Fruit fly (Drosophila melanogaster): ENCODE measurements around the gene CG15743.
A peak's percentile ranks its signal among the peaks of the same experiment; 100 is the strongest.

CG15743 gene

dm6 chrX:13272676-13273233 lies 12.8 kb upstream of the CG15743 start:
- TF ChIP-seq slp2 (GFP tag; optimal IDR thresholded peaks at IDR 0.05), result no peak
- TF ChIP-seq CG17829 (tag; optimal IDR thresholded peaks at IDR 0.05), result peak; percentile 5
- TF ChIP-seq CG17912 (GFP tag; optimal IDR thresholded peaks at IDR 0.05), result no peak
- no peak for TF ChIP-seq Dip2 (GFP tag; IDR thresholded peaks at IDR 0.05)
- no peak for TF ChIP-seq PHDP (tag; optimal IDR thresholded peaks at IDR 0.05)
- TF ChIP-seq CG11456 (GFP tag; IDR thresholded peaks at IDR 0.05), result no peak
- no peak for TF ChIP-seq cg (GFP tag; optimal IDR thresholded peaks at IDR 0.05)
- peak; percentile 17; the same call in 1 of the 2 replicates for TF ChIP-seq vvl (GFP tag; IDR thresholded peaks at IDR 0.05)
- TF ChIP-seq CG17385 (GFP tag; optimal IDR thresholded peaks at IDR 0.05), result no peak
- TF ChIP-seq crol (GFP tag; IDR thresholded peaks at IDR 0.05), result peak; percentile 48
- no peak for TF ChIP-seq dimm (GFP tag; IDR thresholded peaks at IDR 0.05)
- no peak for TF ChIP-seq Max (GFP tag; optimal IDR thresholded peaks at IDR 0.05)
- peak; percentile 4 for TF ChIP-seq Blimp-1 (GFP tag; optimal IDR thresholded peaks at IDR 0.05)
- peak in 1 of 2 experiments; percentile 3 for TF ChIP-seq Pdp1 (GFP tag; optimal IDR thresholded peaks at IDR 0.05)
- no peak for TF ChIP-seq fru (optimal IDR thresholded peaks at IDR 0.05)
- no peak for TF ChIP-seq CG9817 (tag; optimal IDR thresholded peaks at IDR 0.05)
- TF ChIP-seq CG2875 (GFP tag; optimal IDR thresholded peaks at IDR 0.05), result no peak
- TF ChIP-seq cad (GFP tag; optimal IDR thresholded peaks at IDR 0.05), result no peak
- peak; percentile 59 for TF ChIP-seq Med (GFP tag)
- peak; percentile 14 for TF ChIP-seq CG2712 (tag; optimal IDR thresholded peaks at IDR 0.05)
- TF ChIP-seq fd3F (GFP tag; optimal IDR thresholded peaks at IDR 0.05), result no peak
- no peak for TF ChIP-seq jumu (GFP tag; optimal IDR thresholded peaks at IDR 0.05)
- no peak for TF ChIP-seq hbn (GFP tag; IDR thresholded peaks at IDR 0.05; ENCODE audit: partially characterized antibody)
- TF ChIP-seq CG12236 (GFP tag; optimal IDR thresholded peaks at IDR 0.05), result no peak
- TF ChIP-seq grau (tag; optimal IDR thresholded peaks at IDR 0.05), result peak; percentile 19
- peak; percentile 50 for TF ChIP-seq gem (tag; optimal IDR thresholded peaks at IDR 0.05)
- TF ChIP-seq zfh1 (GFP tag; IDR thresholded peaks at IDR 0.05), result 0 out of 3 replicates have a peak, but pooled peaks have one; percentile 10
- TF ChIP-seq CG12769 (tag; optimal IDR thresholded peaks at IDR 0.05), result peak; percentile 12
- TF ChIP-seq ato (GFP tag; IDR thresholded peaks at IDR 0.05; ENCODE audit: partially characterized antibody), result no peak
- TF ChIP-seq CG13424 (tag; optimal IDR thresholded peaks at IDR 0.05), result peak; percentile 15
- no peak for TF ChIP-seq Deaf1 (tag; optimal IDR thresholded peaks at IDR 0.05)
- no peak for TF ChIP-seq Usf (GFP tag; optimal IDR thresholded peaks at IDR 0.05)
- peak; percentile 18 for TF ChIP-seq CG7839 (tag; optimal IDR thresholded peaks at IDR 0.05)
- no peak for TF ChIP-seq pb (GFP tag; optimal IDR thresholded peaks at IDR 0.05)
- no peak for TF ChIP-seq HHEX (GFP tag; optimal IDR thresholded peaks at IDR 0.05)
- TF ChIP-seq bsh (GFP tag; optimal IDR thresholded peaks at IDR 0.05), result peak in 1 of 2 experiments; percentile 37
- TF ChIP-seq unc-4 (GFP tag; IDR thresholded peaks at IDR 0.05; ENCODE audit: partially characterized antibody), result no peak
- TF ChIP-seq CG12155 (GFP tag; optimal IDR thresholded peaks at IDR 0.05), result no peak
- TF ChIP-seq Xbp1 (GFP tag; optimal IDR thresholded peaks at IDR 0.05), result peak; percentile 10
- TF ChIP-seq mirr (GFP tag; optimal IDR thresholded peaks at IDR 0.05), result no peak
- TF ChIP-seq shn (GFP tag; optimal IDR thresholded peaks at IDR 0.05), result no peak
- 0 out of 2 replicates have a peak, but pooled peaks have one; percentile 24 for TF ChIP-seq CG17328 (GFP tag; IDR thresholded peaks at IDR 0.05)
- TF ChIP-seq CG9727 (GFP tag; optimal IDR thresholded peaks at IDR 0.05), result no peak
- no peak for TF ChIP-seq tap (tag; optimal IDR thresholded peaks at IDR 0.05)
- no peak for TF ChIP-seq chm (GFP tag; IDR thresholded peaks at IDR 0.05)
- no peak for TF ChIP-seq nerfin-1 (tag; optimal IDR thresholded peaks at IDR 0.05)
- peak; percentile 40 for TF ChIP-seq Oli (tag; optimal IDR thresholded peaks at IDR 0.05)
- no peak for TF ChIP-seq lola (GFP tag; optimal IDR thresholded peaks at IDR 0.05)
- TF ChIP-seq Sin3A (optimal IDR thresholded peaks at IDR 0.05), result no peak
- TF ChIP-seq D19A (tag; optimal IDR thresholded peaks at IDR 0.05), result peak; percentile 3

Data from whole organism, embryonic.